Fruit fly (Drosophila melanogaster): ENCODE measurements around the gene CG18266.

CG18266 gene

dm6 chr2L:5554818-5555217 lies 41.8 kb upstream of the CG18266 start, which contains the start of gene GluRIIA:
GluRIIA (plus strand) TSS chr2L:5555072.
- TF ChIP-seq CG14711 (tag; optimal IDR thresholded peaks at IDR 0.05), result no peak
- no peak for TF ChIP-seq kay (GFP tag; ENCODE audit: borderline replicate concordance)
- TF ChIP-seq Crg-1 (GFP tag; optimal IDR thresholded peaks at IDR 0.05), result no peak
- TF ChIP-seq CG12768 (GFP tag; optimal IDR thresholded peaks at IDR 0.05), result no peak
- TF ChIP-seq tj (GFP tag; optimal IDR thresholded peaks at IDR 0.05), result no peak
- TF ChIP-seq CG5204 (GFP tag; optimal IDR thresholded peaks at IDR 0.05), result no peak
- TF ChIP-seq bab1 (GFP tag; optimal IDR thresholded peaks at IDR 0.05), result no peak
- no peak for TF ChIP-seq CG11617 (GFP tag; optimal IDR thresholded peaks at IDR 0.05)
- no peak for TF ChIP-seq Mnt (GFP tag; optimal IDR thresholded peaks at IDR 0.05)
- TF ChIP-seq toe (GFP tag; optimal IDR thresholded peaks at IDR 0.05), result no peak
- TF ChIP-seq cic (GFP tag; optimal IDR thresholded peaks at IDR 0.05), result no peak
- TF ChIP-seq Hr96 (GFP tag; optimal IDR thresholded peaks at IDR 0.05), result no peak
- TF ChIP-seq CG7101 (tag; optimal IDR thresholded peaks at IDR 0.05), result no peak
- no peak for TF ChIP-seq CG33017 (tag; optimal IDR thresholded peaks at IDR 0.05)
- no peak for TF ChIP-seq ovo (GFP tag; optimal IDR thresholded peaks at IDR 0.05)
- TF ChIP-seq pad (GFP tag; optimal IDR thresholded peaks at IDR 0.05), result no peak

- TF ChIP-seq CG12768 (GFP tag; optimal IDR thresholded peaks at IDR 0.05) (no peak), Mnt (GFP tag; optimal IDR thresholded peaks at IDR 0.05) (no peak), bab1 (GFP tag; optimal IDR thresholded peaks at IDR 0.05) (no peak), cic (GFP tag; optimal IDR thresholded peaks at IDR 0.05) (no peak), CG14711 (tag; optimal IDR thresholded peaks at IDR 0.05) (no peak), Crg-1 (GFP tag; optimal IDR thresholded peaks at IDR 0.05) (no peak)
Observed at dm6 chr2L:5558809-5559392, 37.7 kb upstream of the CG18266 start, which contains the start of gene GluRIIB. GluRIIB (plus strand) TSS chr2L:5559342.

- TF ChIP-seq cnc (optimal IDR thresholded peaks at IDR 0.05), result no peak
- TF ChIP-seq CG14711 (tag; optimal IDR thresholded peaks at IDR 0.05), result peak; percentile 11
Observed at dm6 chr2L:5567103-5567502, 29.5 kb upstream of the CG18266 start.

- TF ChIP-seq toe (GFP tag; optimal IDR thresholded peaks at IDR 0.05) (no peak), cnc (optimal IDR thresholded peaks at IDR 0.05) (no peak), pad (GFP tag; optimal IDR thresholded peaks at IDR 0.05) (no peak), CG1620 (GFP tag; optimal IDR thresholded peaks at IDR 0.05) (no peak), Clk (GFP tag; optimal IDR thresholded peaks at IDR 0.05) (no peak), CG7101 (tag; optimal IDR thresholded peaks at IDR 0.05) (no peak), CG5204 (GFP tag; optimal IDR thresholded peaks at IDR 0.05) (no peak), cic (GFP tag; optimal IDR thresholded peaks at IDR 0.05) (no peak), CG12768 (GFP tag; optimal IDR thresholded peaks at IDR 0.05) (no peak), CG33017 (tag; optimal IDR thresholded peaks at IDR 0.05) (no peak), bab1 (GFP tag; optimal IDR thresholded peaks at IDR 0.05) (no peak), CG14711 (tag; optimal IDR thresholded peaks at IDR 0.05) (no peak), Hr96 (GFP tag; optimal IDR thresholded peaks at IDR 0.05) (no peak), CG11617 (GFP tag; optimal IDR thresholded peaks at IDR 0.05) (no peak)
Observed at dm6 chr2L:5569503-5569902, 27.1 kb upstream of the CG18266 start.

dm6 chr2L:5581016-5581415 lies 15.6 kb upstream of the CG18266 start, which contains the start of gene CG14011:
CG14011 (minus strand) TSS chr2L:5581116.
- no peak for TF ChIP-seq cnc (optimal IDR thresholded peaks at IDR 0.05)
- no peak for TF ChIP-seq toe (GFP tag; optimal IDR thresholded peaks at IDR 0.05)
- TF ChIP-seq CG14711 (tag; optimal IDR thresholded peaks at IDR 0.05), result no peak
- TF ChIP-seq Crg-1 (GFP tag; optimal IDR thresholded peaks at IDR 0.05), result no peak
- TF ChIP-seq Mnt (GFP tag; optimal IDR thresholded peaks at IDR 0.05), result no peak
- TF ChIP-seq CG12768 (GFP tag; optimal IDR thresholded peaks at IDR 0.05), result no peak
- no peak for TF ChIP-seq tj (GFP tag; optimal IDR thresholded peaks at IDR 0.05)
- TF ChIP-seq CG1620 (GFP tag; optimal IDR thresholded peaks at IDR 0.05), result no peak
- TF ChIP-seq Hr96 (GFP tag; optimal IDR thresholded peaks at IDR 0.05), result no peak
- no peak for TF ChIP-seq CG7101 (tag; optimal IDR thresholded peaks at IDR 0.05)
- TF ChIP-seq kay (GFP tag; ENCODE audit: borderline replicate concordance), result no peak
- TF ChIP-seq cic (GFP tag; optimal IDR thresholded peaks at IDR 0.05), result no peak
- TF ChIP-seq Clk (GFP tag; optimal IDR thresholded peaks at IDR 0.05), result no peak
- no peak for TF ChIP-seq CG7045 (GFP tag; optimal IDR thresholded peaks at IDR 0.05)
- no peak for TF ChIP-seq pad (GFP tag; optimal IDR thresholded peaks at IDR 0.05)
- no peak for TF ChIP-seq bab1 (GFP tag; optimal IDR thresholded peaks at IDR 0.05)
- TF ChIP-seq CG33017 (tag; optimal IDR thresholded peaks at IDR 0.05), result no peak
- no peak for TF ChIP-seq CG5204 (GFP tag; optimal IDR thresholded peaks at IDR 0.05)
- no peak for TF ChIP-seq CG11617 (GFP tag; optimal IDR thresholded peaks at IDR 0.05)
- TF ChIP-seq ovo (GFP tag; optimal IDR thresholded peaks at IDR 0.05), result no peak

dm6 chr2L:5588314-5588713 lies 8.3 kb upstream of the CG18266 start, which contains the start of gene CG7251:
CG7251 (minus strand) TSS chr2L:5588414.
- TF ChIP-seq CG33017 (tag; optimal IDR thresholded peaks at IDR 0.05), result no peak
- no peak for TF ChIP-seq toe (GFP tag; optimal IDR thresholded peaks at IDR 0.05)

dm6 chr2L:5593839-5594238 lies 2.8 kb upstream of the CG18266 start:
- TF ChIP-seq kay (GFP tag; ENCODE audit: borderline replicate concordance), result no peak
- no peak for TF ChIP-seq Crg-1 (GFP tag; optimal IDR thresholded peaks at IDR 0.05)
- TF ChIP-seq CG5204 (GFP tag; optimal IDR thresholded peaks at IDR 0.05), result no peak
- TF ChIP-seq pad (GFP tag; optimal IDR thresholded peaks at IDR 0.05), result no peak
- no peak for TF ChIP-seq Clk (GFP tag; optimal IDR thresholded peaks at IDR 0.05)
- TF ChIP-seq bab1 (GFP tag; optimal IDR thresholded peaks at IDR 0.05), result no peak
- TF ChIP-seq CG7045 (GFP tag; optimal IDR thresholded peaks at IDR 0.05), result no peak
- no peak for TF ChIP-seq CG14711 (tag; optimal IDR thresholded peaks at IDR 0.05)
- TF ChIP-seq Mnt (GFP tag; optimal IDR thresholded peaks at IDR 0.05), result no peak
- TF ChIP-seq Hr96 (GFP tag; optimal IDR thresholded peaks at IDR 0.05), result no peak
- TF ChIP-seq CG7101 (tag; optimal IDR thresholded peaks at IDR 0.05), result no peak
- TF ChIP-seq CG12768 (GFP tag; optimal IDR thresholded peaks at IDR 0.05), result no peak
